Worm (Caenorhabditis elegans) whole organism, young adult: Measurements from ENCODE around the gene ngn-1.

ENCODE experiments used
- B0261.1 ChIP-seq: sonication (generic microtip); optimal IDR thresholded peaks from 2 replicates; lab custom pipeline; 2016; ENCODE audit warnings: mild to moderate bottlenecking, missing genetic modification characterization, moderate library complexity, missing compliant biosample characterization
- C17E4.6 ChIP-seq: fragments of 200-800 bp; sonication (Bioruptor generic); IDR thresholded peaks from 2 replicates; pipeline ENCODE4 v1.3.6; 2022; ENCODE audit warnings: missing genetic modification reagents, missing genetic modification characterization, missing compliant biosample characterization
- D2030.7 ChIP-seq: fragments of 200-800 bp; sonication (Bioruptor generic); IDR thresholded peaks from 2 replicates; pipeline ENCODE4 v1.3.6; 2022; ENCODE audit warnings: missing genetic modification reagents, missing genetic modification characterization, missing compliant biosample characterization
- F22D6.2 ChIP-seq: sonication (generic microtip); optimal IDR thresholded peaks from 2 replicates; lab custom pipeline; 2016; ENCODE audit warnings: mild to moderate bottlenecking, missing genetic modification characterization, missing compliant biosample characterization
- F33H1.4 ChIP-seq: fragments of 200-800 bp; sonication (Bioruptor generic); IDR thresholded peaks from 2 replicates; pipeline ENCODE4 v1.3.6; 2022; ENCODE audit warnings: missing genetic modification reagents, missing genetic modification characterization, missing compliant biosample characterization
- F49E8.2 ChIP-seq: sonication (generic microtip); optimal IDR thresholded peaks from 3 replicates; lab custom pipeline; 2017; ENCODE audit warnings: missing genetic modification characterization, mild to moderate bottlenecking, missing compliant biosample characterization, antibody characterized with exemption, moderate library complexity; ENCODE audit not compliant: insufficient read depth
- Y53G8AR.9 ChIP-seq: fragments of 200-800 bp; sonication (Bioruptor generic); conservative IDR thresholded peaks from 2 replicates; pipeline ENCODE4 v1.3.6; 2022; ENCODE audit warnings: missing genetic modification reagents, missing genetic modification characterization, missing compliant biosample characterization
- Y79H2A.3 ChIP-seq: fragments of 200-800 bp; sonication (Bioruptor generic); conservative IDR thresholded peaks from 2 replicates; pipeline ENCODE4 v1.3.6; 2022; ENCODE audit warnings: missing genetic modification reagents, missing genetic modification characterization, missing compliant biosample characterization
- ZK185.1 ChIP-seq: sonication (generic microtip); optimal IDR thresholded peaks from 2 replicates; lab custom pipeline; 2016; ENCODE audit warnings: mild to moderate bottlenecking, missing genetic modification characterization, missing compliant biosample characterization; ENCODE audit not compliant: poor library complexity, severe bottlenecking
- athp-1 ChIP-seq: sonication (generic microtip); optimal IDR thresholded peaks from 2 replicates; lab custom pipeline; 2017; ENCODE audit warnings: mild to moderate bottlenecking, missing genetic modification characterization, missing compliant biosample characterization
- attf-3 ChIP-seq: fragments of 200-800 bp; sonication (Bioruptor generic); conservative IDR thresholded peaks from 2 replicates; pipeline ENCODE4 v1.3.6; 2022; ENCODE audit warnings: missing genetic modification reagents, missing genetic modification characterization, missing compliant biosample characterization
- bed-1 ChIP-seq: fragments of 200-800 bp; sonication (Bioruptor generic); IDR thresholded peaks from 2 replicates; pipeline ENCODE4 v1.3.6; 2022; ENCODE audit warnings: missing genetic modification reagents, missing genetic modification characterization, missing compliant biosample characterization
- cebp-1 ChIP-seq, 2 experiments: fragments of 200-800 bp in 1 of 2; sonication (Bioruptor generic) in 1 of 2; sonication (generic microtip) in 1 of 2; IDR thresholded peaks in 1 of 2; optimal IDR thresholded peaks in 1 of 2; 2 replicates each; pipeline versions ENCODE4 v1.3.6 to Lab custom; 2017 to 2022; ENCODE audit warnings: missing compliant biosample characterization in 2 of 2, missing genetic modification characterization in 2 of 2, mild to moderate bottlenecking in 1 of 2, missing genetic modification reagents in 1 of 2, moderate library complexity in 1 of 2
- ceh-40 ChIP-seq: fragments of 200-800 bp; sonication (Bioruptor generic); IDR thresholded peaks from 2 replicates; pipeline ENCODE4 v1.3.6; 2022; ENCODE audit warnings: missing genetic modification characterization, missing compliant biosample characterization
- ceh-91 ChIP-seq: fragments of 200-800 bp; sonication (Bioruptor generic); IDR thresholded peaks from 2 replicates; pipeline ENCODE4 v1.3.6; 2022; ENCODE audit warnings: missing genetic modification reagents, missing genetic modification characterization, missing compliant biosample characterization
- efl-1 ChIP-seq: fragments of 150-350 bp; optimal IDR thresholded peaks from 2 replicates; lab custom pipeline; 2014; ENCODE audit warnings: missing biosample characterization, missing genetic modification reagents, missing genetic modification characterization
- ets-4 ChIP-seq: fragments of 200-800 bp; sonication (Bioruptor generic); optimal IDR thresholded peaks from 2 replicates; lab custom pipeline; 2018; ENCODE audit warnings: mild to moderate bottlenecking, missing genetic modification characterization, missing compliant biosample characterization
- him-1 ChIP-seq: sonication (generic microtip); optimal IDR thresholded peaks from 2 replicates; lab custom pipeline; 2016; ENCODE audit warnings: missing genotype, missing genetic modification reagents, missing genetic modification characterization, missing compliant biosample characterization
- hlh-12 ChIP-seq: sonication (generic microtip); optimal IDR thresholded peaks from 2 replicates; lab custom pipeline; 2016; ENCODE audit warnings: missing genetic modification characterization, missing compliant biosample characterization
- hrde-1 ChIP-seq: sonication (generic microtip); optimal IDR thresholded peaks from 2 replicates; lab custom pipeline; 2016; ENCODE audit warnings: missing genetic modification characterization, mild to moderate bottlenecking, missing compliant biosample characterization, moderate library complexity, missing genotype, missing genetic modification reagents, borderline replicate concordance
- lin-26 ChIP-seq: fragments of 200-800 bp; sonication (Bioruptor generic); IDR thresholded peaks from 2 replicates; pipeline ENCODE4 v1.3.6; 2022; ENCODE audit warnings: missing genetic modification reagents, missing genetic modification characterization, missing compliant biosample characterization
- lin-54 ChIP-seq: fragments of 200-800 bp; sonication (Bioruptor generic); optimal IDR thresholded peaks from 2 replicates; lab custom pipeline; 2018; ENCODE audit warnings: mild to moderate bottlenecking, missing genetic modification characterization, missing compliant biosample characterization
- lsl-1 ChIP-seq: fragments of 200-800 bp; sonication (Bioruptor generic); optimal IDR thresholded peaks from 2 replicates; lab custom pipeline; 2018; ENCODE audit warnings: mild to moderate bottlenecking, missing genetic modification characterization, moderate library complexity, missing compliant biosample characterization
- madf-3 ChIP-seq: fragments of 200-800 bp; sonication (Bioruptor generic); IDR thresholded peaks from 2 replicates; pipeline ENCODE4 v1.3.6; 2022; ENCODE audit warnings: missing genetic modification reagents, missing genetic modification characterization, missing compliant biosample characterization
- madf-6 ChIP-seq: fragments of 200-800 bp; sonication (Bioruptor generic); IDR thresholded peaks from 2 replicates; pipeline ENCODE4 v1.3.6; 2022; ENCODE audit warnings: missing genetic modification reagents, missing genetic modification characterization, missing compliant biosample characterization
- mes-4 ChIP-seq: sonication (generic microtip); optimal IDR thresholded peaks from 2 replicates; lab custom pipeline; 2016; ENCODE audit warnings: missing genotype, missing genetic modification characterization, missing compliant biosample characterization
- nfya-2 ChIP-seq: fragments of 200-800 bp; sonication (Bioruptor generic); IDR thresholded peaks from 2 replicates; pipeline ENCODE4 v1.3.6; 2022; ENCODE audit warnings: missing genetic modification reagents, missing genetic modification characterization, missing compliant biosample characterization
- nhr-120 ChIP-seq: fragments of 200-800 bp; sonication (Bioruptor generic); IDR thresholded peaks from 2 replicates; pipeline ENCODE4 v1.3.6; 2022; ENCODE audit warnings: missing genetic modification characterization, missing compliant biosample characterization
- pbrm-1 ChIP-seq: fragments of 200-800 bp; sonication (Bioruptor generic); IDR thresholded peaks from 2 replicates; pipeline ENCODE4 v1.3.6; 2022; ENCODE audit warnings: missing genetic modification reagents, missing genetic modification characterization, missing compliant biosample characterization
- rcor-1 ChIP-seq: fragments of 200-800 bp; sonication (Bioruptor generic); IDR thresholded peaks from 2 replicates; pipeline ENCODE4 v1.3.6; 2022; ENCODE audit warnings: missing genetic modification reagents, missing genetic modification characterization, missing compliant biosample characterization
- rec-8 ChIP-seq, 2 experiments: sonication (generic microtip); optimal IDR thresholded peaks; 2 replicates each; lab custom pipeline; 2016; ENCODE audit warnings: mild to moderate bottlenecking in 2 of 2, missing genetic modification characterization in 2 of 2, missing genetic modification reagents in 2 of 2, missing genotype in 2 of 2, missing biosample characterization in 1 of 2, missing compliant biosample characterization in 1 of 2, moderate library complexity in 1 of 2
- repo-1 ChIP-seq: sonication (generic microtip); optimal IDR thresholded peaks from 2 replicates; lab custom pipeline; 2017; ENCODE audit warnings: mild to moderate bottlenecking, missing genetic modification characterization, missing compliant biosample characterization
- snpc-1.1 ChIP-seq: sonication (generic microtip); optimal IDR thresholded peaks from 2 replicates; lab custom pipeline; 2017; ENCODE audit warnings: missing genetic modification characterization, mild to moderate bottlenecking, missing compliant biosample characterization, antibody characterized with exemption, moderate library complexity, missing genotype, missing genetic modification reagents; ENCODE audit not compliant: insufficient read depth
- snpc-1.3 ChIP-seq: sonication (generic microtip); optimal IDR thresholded peaks from 2 replicates; lab custom pipeline; 2017; ENCODE audit warnings: missing genetic modification characterization, mild to moderate bottlenecking, missing compliant biosample characterization, antibody characterized with exemption, moderate library complexity, missing genotype, missing genetic modification reagents; ENCODE audit not compliant: insufficient read depth
- tbp1 ChIP-seq: fragments of 200-800 bp; sonication (Bioruptor generic); optimal IDR thresholded peaks from 2 replicates; lab custom pipeline; 2018; ENCODE audit warnings: mild to moderate bottlenecking, missing genetic modification characterization, missing compliant biosample characterization
- tbx-9 ChIP-seq: sonication (generic microtip); optimal IDR thresholded peaks from 2 replicates; lab custom pipeline; 2016; ENCODE audit warnings: borderline replicate concordance, missing genetic modification characterization, inconsistent platforms, missing compliant biosample characterization
- tlf-1 ChIP-seq: fragments of 200-800 bp; sonication (Bioruptor generic); optimal IDR thresholded peaks from 2 replicates; lab custom pipeline; 2018; ENCODE audit warnings: mild to moderate bottlenecking, missing genetic modification characterization, missing compliant biosample characterization
- unc-62 ChIP-seq: fragments of 150-350 bp; optimal IDR thresholded peaks from 2 replicates; lab custom pipeline; 2014; ENCODE audit warnings: missing biosample characterization, missing genetic modification reagents, missing genetic modification characterization
- xnd-1 ChIP-seq: sonication (generic microtip); optimal IDR thresholded peaks from 2 replicates; lab custom pipeline; 2016; ENCODE audit warnings: missing genotype, missing genetic modification reagents, missing genetic modification characterization, missing compliant biosample characterization

The ngn-1 gene

DNA sequence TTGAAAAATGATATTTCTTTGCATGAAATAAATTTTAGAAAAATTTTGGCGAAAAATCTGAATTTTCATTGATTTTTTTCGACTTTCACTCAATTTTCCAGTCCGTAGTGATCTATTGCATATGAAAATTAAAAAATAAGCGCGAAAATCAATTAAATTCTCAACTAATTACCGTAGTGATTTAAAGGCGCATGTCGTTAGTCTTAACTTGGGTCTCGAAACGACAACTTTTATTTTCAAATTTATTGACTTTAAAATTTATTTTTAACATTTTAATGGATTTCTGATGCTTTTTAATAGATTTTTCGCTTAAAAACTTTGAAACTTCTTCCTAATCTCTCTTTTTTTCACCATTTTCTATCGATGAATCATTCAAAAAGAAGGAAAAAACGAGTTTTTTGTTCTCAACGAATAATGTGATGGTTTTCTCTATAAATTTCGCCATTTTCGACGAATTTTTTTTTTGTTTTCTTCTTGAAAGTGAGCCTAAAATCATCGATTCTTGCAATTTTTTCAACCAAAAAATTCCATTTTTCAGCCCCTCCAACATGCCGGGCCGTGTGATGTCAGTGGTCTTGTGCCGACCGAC, 20.5 kb downstream of the ngn-1 start, which contains the start of gene vamp-7 (continued):
- TF ChIP-seq snpc-1.3 = peak; percentile 51
- TF ChIP-seq him-1 = peak; percentile 1
- no peak for TF ChIP-seq hlh-12 (tag; lab: Kevin White, UChicago)
- TF ChIP-seq cebp-1 (GFP tag; IDR thresholded peaks at IDR 0.05; lab: Robert Waterston, UW) = no peak
- TF ChIP-seq cebp-1 (tag; optimal IDR thresholded peaks at IDR 0.05; lab: Kevin White, UChicago) = peak; percentile 42
- TF ChIP-seq rec-8 (tag; optimal IDR thresholded peaks at IDR 0.05; lab: Kevin White, UChicago) = no peak
- peak; percentile 44; the same call in 1 of the 2 replicates for TF ChIP-seq pbrm-1 (GFP tag; lab: Robert Waterston, UW)
- peak; percentile 94 for TF ChIP-seq madf-6
- TF ChIP-seq athp-1 (tag; lab: Kevin White, UChicago) = peak; percentile 49
- peak; percentile 19 for TF ChIP-seq tbp1 (GFP tag; lab: Kevin White, UChicago)
- TF ChIP-seq rcor-1 = 0 out of 2 replicates have a peak, but pooled peaks have one; percentile 18
- TF ChIP-seq lin-54 (GFP tag; lab: Kevin White, UChicago) = peak; percentile 72
- TF ChIP-seq tlf-1 (GFP tag; lab: Kevin White, UChicago) = peak; percentile 55
- TF ChIP-seq nhr-120 (GFP tag; lab: Robert Waterston, UW) = no peak
- no peak for TF ChIP-seq tbx-9 (tag; lab: Kevin White, UChicago)
- 0 out of 2 replicates have a peak, but pooled peaks have one; percentile 71 for TF ChIP-seq bed-1 (GFP tag; lab: Robert Waterston, UW)
- no peak for TF ChIP-seq C17E4.6
- TF ChIP-seq hrde-1 = peak; percentile 13
- peak; percentile 53; the same call in 1 of the 2 replicates for TF ChIP-seq ceh-91 (GFP tag; lab: Robert Waterston, UW)
- TF ChIP-seq xnd-1 (tag; lab: Kevin White, UChicago) = peak; percentile 91
- no peak for TF ChIP-seq Y53G8AR.9
- TF ChIP-seq F33H1.4 (GFP tag; lab: Robert Waterston, UW) = peak; percentile 91
- TF ChIP-seq efl-1 (GFP tag; lab: Kevin White, UChicago) = peak; percentile 78
- no peak for TF ChIP-seq ZK185.1
- peak; percentile 55; the same call in 1 of the 2 replicates for TF ChIP-seq attf-3
- peak; percentile 45 for TF ChIP-seq repo-1
- TF ChIP-seq F22D6.2 (tag; lab: Kevin White, UChicago) = no peak
- TF ChIP-seq F49E8.2 (tag; lab: Kevin White, UChicago) = peak; percentile 55
- no peak for TF ChIP-seq unc-62 (GFP tag; lab: Kevin White, UChicago)
- TF ChIP-seq madf-3 = peak; percentile 56; the same call in 1 of the 2 replicates
- TF ChIP-seq snpc-1.1 = no peak
- TF ChIP-seq ceh-40 (GFP tag; lab: Robert Waterston, UW) = no peak
- no peak for TF ChIP-seq mes-4 (tag; lab: Kevin White, UChicago)
- peak; percentile 89 for TF ChIP-seq lsl-1

DNA sequence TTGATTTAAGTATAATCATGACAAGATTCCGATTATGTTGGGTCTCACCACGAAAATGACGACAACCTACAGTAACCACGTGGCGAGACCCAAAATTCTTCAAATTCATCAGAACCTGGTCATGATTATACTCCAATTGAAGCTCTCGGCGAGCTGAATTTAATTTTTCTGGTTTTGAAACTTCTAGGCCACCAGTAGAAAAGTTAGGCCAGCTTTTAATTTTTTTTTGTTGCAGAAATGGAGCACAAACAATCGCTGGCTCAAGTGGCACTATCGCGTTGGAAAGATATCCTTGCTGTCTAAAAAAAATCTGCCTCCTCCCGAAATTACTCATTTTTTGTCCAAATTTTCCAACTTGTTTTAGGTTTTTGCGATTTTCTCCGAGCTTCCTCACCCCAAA, 21.5 kb downstream of the ngn-1 start:
- TF ChIP-seq lin-26 (GFP tag; lab: Robert Waterston, UW) = no peak
- TF ChIP-seq Y79H2A.3 (GFP tag; lab: Robert Waterston, UW) = no peak
- TF ChIP-seq nfya-2 (GFP tag; lab: Robert Waterston, UW) = no peak
- TF ChIP-seq ets-4 (GFP tag; lab: Kevin White, UChicago) = no peak
- TF ChIP-seq snpc-1.1 = no peak
- TF ChIP-seq cebp-1 (GFP tag; IDR thresholded peaks at IDR 0.05; lab: Robert Waterston, UW) = no peak
- TF ChIP-seq cebp-1 (tag; optimal IDR thresholded peaks at IDR 0.05; lab: Kevin White, UChicago) = no peak
- TF ChIP-seq snpc-1.3 = no peak
- TF ChIP-seq D2030.7 = no peak
- TF ChIP-seq B0261.1 (tag; lab: Kevin White, UChicago) = no peak
